Fruit fly (Drosophila melanogaster): ENCODE data around the gene CG33783.

DNA sequence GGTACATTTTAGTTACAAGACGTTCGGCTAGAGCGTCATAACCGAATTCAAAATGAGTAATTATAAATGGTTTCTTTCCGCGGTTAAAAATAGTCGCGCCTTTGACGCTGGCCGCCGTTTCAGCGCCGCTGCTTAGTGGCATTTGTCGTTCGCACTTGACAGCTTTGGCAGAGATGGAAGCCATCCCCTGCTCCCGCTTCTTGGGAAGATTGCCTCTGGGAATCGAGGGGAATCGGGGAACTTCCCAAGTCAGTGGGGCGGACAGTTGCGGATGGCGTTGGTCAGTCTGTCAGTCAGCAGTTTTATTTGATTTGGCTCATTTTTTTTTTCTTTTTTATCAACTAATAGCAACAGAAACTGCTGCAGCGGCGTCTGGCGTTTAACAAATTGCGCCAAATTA is 40.2 kb downstream of the CG33783 start:
- TF ChIP-seq insv (optimal IDR thresholded peaks at IDR 0.05): no peak
- no peak for TF ChIP-seq ttk (optimal IDR thresholded peaks at IDR 0.05)
- no peak for TF ChIP-seq Myc (optimal IDR thresholded peaks at IDR 0.05)
- TF ChIP-seq Sin3A (optimal IDR thresholded peaks at IDR 0.05): no peak
